Worm (Caenorhabditis elegans) whole organism, midembryonic: ENCODE measurements around the gene fnta-1.

Experiments
- flt-1 ChIP-seq: fragments of 200-800 bp; sonication (Bioruptor generic); IDR thresholded peaks from 2 replicates; pipeline ENCODE4 v1.3.6; 2022; ENCODE audit warnings: missing genetic modification characterization, missing compliant biosample characterization
- tab-1 ChIP-seq: fragments of 200-800 bp; sonication (Bioruptor generic); IDR thresholded peaks from 2 replicates; pipeline ENCODE4 v1.3.6; 2022; ENCODE audit warnings: missing genetic modification characterization, missing compliant biosample characterization
- ztf-23 ChIP-seq: fragments of 200-800 bp; sonication (Bioruptor generic); IDR thresholded peaks from 2 replicates; pipeline ENCODE4 v1.3.6; 2022; ENCODE audit warnings: missing genetic modification reagents, missing genetic modification characterization, missing compliant biosample characterization

ce11 chrIV:252454-252853 is 12.3 kb upstream of the fnta-1 start, which contains the start of gene grl-19:
- TF ChIP-seq ztf-23 (GFP tag; lab: Robert Waterston, UW) (no peak), tab-1 (no peak), flt-1 (GFP tag; lab: Robert Waterston, UW) (no peak)
